Worm (Caenorhabditis elegans) whole organism, mixed stage, embryonic: ENCODE data around the gene R10E9.3.

ENCODE experiments used
- M03D4.4 ChIP-seq: sonication (generic microtip); optimal IDR thresholded peaks from 2 replicates; lab custom pipeline; 2017; ENCODE audit warnings: mild to moderate bottlenecking, missing genetic modification characterization, missing compliant biosample characterization
- bed-3 ChIP-seq: fragments of 200-800 bp; sonication (Bioruptor generic); optimal IDR thresholded peaks from 3 replicates; lab custom pipeline; 2018; ENCODE audit warnings: mild to moderate bottlenecking, missing genetic modification characterization, moderate library complexity, missing compliant biosample characterization
- ceh-43 ChIP-seq: fragments of 200-800 bp; sonication (Bioruptor generic); optimal IDR thresholded peaks from 2 replicates; lab custom pipeline; 2018; ENCODE audit warnings: mild to moderate bottlenecking, missing genetic modification characterization, moderate library complexity, missing compliant biosample characterization
- ces-1 ChIP-seq: fragments of 150-350 bp; optimal IDR thresholded peaks from 2 replicates; lab custom pipeline; 2014; ENCODE audit warnings: missing biosample characterization, missing genetic modification reagents, missing genetic modification characterization
- cnd-1 ChIP-seq: fragments of 200-800 bp; sonication (Bioruptor generic); optimal IDR thresholded peaks from 2 replicates; lab custom pipeline; 2018; ENCODE audit warnings: mild to moderate bottlenecking, missing genetic modification characterization, missing compliant biosample characterization
- drap-1 ChIP-seq: fragments of 200-800 bp; sonication (Bioruptor generic); optimal IDR thresholded peaks from 3 replicates; lab custom pipeline; 2018; ENCODE audit warnings: mild to moderate bottlenecking, missing genetic modification characterization, missing compliant biosample characterization
- elt-1 ChIP-seq: sonication (generic microtip); optimal IDR thresholded peaks from 2 replicates; lab custom pipeline; 2017; ENCODE audit warnings: missing genetic modification characterization, mild to moderate bottlenecking, missing compliant biosample characterization, antibody characterized with exemption, moderate library complexity, borderline replicate concordance; ENCODE audit not compliant: insufficient read depth
- elt-3 ChIP-seq: fragments of 150-350 bp; optimal IDR thresholded peaks from 2 replicates; lab custom pipeline; 2014; ENCODE audit warnings: missing biosample characterization, missing genetic modification characterization
- flh-1 ChIP-seq: fragments of 200-800 bp; sonication (Bioruptor generic); optimal IDR thresholded peaks from 2 replicates; lab custom pipeline; 2018; ENCODE audit warnings: mild to moderate bottlenecking, missing genetic modification characterization, moderate library complexity, missing compliant biosample characterization
- ham-2 ChIP-seq: fragments of 200-800 bp; sonication (Bioruptor generic); optimal IDR thresholded peaks from 2 replicates; lab custom pipeline; 2018; ENCODE audit warnings: mild to moderate bottlenecking, missing genetic modification characterization, missing compliant biosample characterization
- hlh-1 ChIP-seq: fragments of 150-350 bp; optimal IDR thresholded peaks from 2 replicates; lab custom pipeline; 2014; ENCODE audit warnings: missing biosample characterization, missing genetic modification reagents, missing genetic modification characterization
- lin-13 ChIP-seq: fragments of 150-350 bp; optimal IDR thresholded peaks from 2 replicates; lab custom pipeline; 2014; ENCODE audit warnings: missing biosample characterization, missing genetic modification characterization
- lin-32 ChIP-seq: fragments of 200-800 bp; sonication (Bioruptor generic); optimal IDR thresholded peaks from 2 replicates; lab custom pipeline; 2018; ENCODE audit warnings: mild to moderate bottlenecking, missing genetic modification characterization, missing compliant biosample characterization
- lsy-2 ChIP-seq: fragments of 150-350 bp; optimal IDR thresholded peaks from 2 replicates; lab custom pipeline; 2014; ENCODE audit warnings: missing biosample characterization, missing genetic modification characterization
- mab-5 ChIP-seq: fragments of 150-350 bp; optimal IDR thresholded peaks from 2 replicates; lab custom pipeline; 2014; ENCODE audit warnings: missing biosample characterization, missing genetic modification characterization
- mep-1 ChIP-seq: fragments of 150-350 bp; optimal IDR thresholded peaks from 2 replicates; lab custom pipeline; 2017; ENCODE audit warnings: missing biosample characterization, missing genetic modification reagents, missing genetic modification characterization, inconsistent platforms
- mls-2 ChIP-seq: sonication (generic microtip); optimal IDR thresholded peaks from 2 replicates; lab custom pipeline; 2016; ENCODE audit warnings: mild to moderate bottlenecking, missing genetic modification characterization, moderate library complexity, missing compliant biosample characterization
- nhr-12 ChIP-seq: fragments of 150-350 bp; optimal IDR thresholded peaks from 2 replicates; lab custom pipeline; 2014; ENCODE audit warnings: missing biosample characterization, missing genetic modification characterization
- nhr-2 ChIP-seq: fragments of 150-350 bp; optimal IDR thresholded peaks from 2 replicates; lab custom pipeline; 2014; ENCODE audit warnings: missing biosample characterization, missing genetic modification characterization
- nhr-237 ChIP-seq: fragments of 150-350 bp; optimal IDR thresholded peaks from 2 replicates; lab custom pipeline; 2014; ENCODE audit warnings: missing biosample characterization, missing genetic modification characterization
- nhr-28 ChIP-seq: fragments of 150-350 bp; optimal IDR thresholded peaks from 2 replicates; lab custom pipeline; 2014; ENCODE audit warnings: missing biosample characterization, missing genetic modification characterization
- nhr-76 ChIP-seq: sonication (generic microtip); optimal IDR thresholded peaks from 2 replicates; lab custom pipeline; 2017; ENCODE audit warnings: missing biosample characterization, missing genetic modification characterization
- pha-4 ChIP-seq: fragments of 150-350 bp; optimal IDR thresholded peaks from 2 replicates; lab custom pipeline; 2018; ENCODE audit warnings: missing biosample characterization, missing genetic modification reagents, missing genetic modification characterization
- sem-2 ChIP-seq: fragments of 200-800 bp; sonication (Bioruptor generic); optimal IDR thresholded peaks from 2 replicates; lab custom pipeline; 2018; ENCODE audit warnings: mild to moderate bottlenecking, missing genetic modification characterization, missing compliant biosample characterization
- snpc-4 ChIP-seq: fragments of 150-350 bp; optimal IDR thresholded peaks from 2 replicates; lab custom pipeline; 2014; ENCODE audit warnings: missing biosample characterization, missing genetic modification characterization
- sptf-1 ChIP-seq: sonication (generic microtip); optimal IDR thresholded peaks from 2 replicates; lab custom pipeline; 2017; ENCODE audit warnings: mild to moderate bottlenecking, missing genetic modification characterization, moderate library complexity, missing compliant biosample characterization
- tbx-8 ChIP-seq: fragments of 200-800 bp; sonication (Bioruptor generic); optimal IDR thresholded peaks from 2 replicates; lab custom pipeline; 2018; ENCODE audit warnings: mild to moderate bottlenecking, missing genetic modification characterization, moderate library complexity, missing compliant biosample characterization
- unc-39 ChIP-seq: fragments of 150-350 bp; optimal IDR thresholded peaks from 2 replicates; lab custom pipeline; 2014; ENCODE audit warnings: missing biosample characterization, missing genetic modification characterization
- unc-62 ChIP-seq: fragments of 150-350 bp; optimal IDR thresholded peaks from 2 replicates; lab custom pipeline; 2014; ENCODE audit warnings: missing biosample characterization, missing genetic modification reagents, missing genetic modification characterization
- zip-8 ChIP-seq: fragments of 150-350 bp; optimal IDR thresholded peaks from 2 replicates; lab custom pipeline; 2014; ENCODE audit warnings: missing biosample characterization, missing genetic modification characterization
- ztf-11 ChIP-seq: fragments of 150-350 bp; optimal IDR thresholded peaks from 2 replicates; lab custom pipeline; 2014; ENCODE audit warnings: missing biosample characterization, missing genetic modification characterization

The R10E9.3 gene

ce11 chrIII:3959206-3959605 is 815 bp upstream of the R10E9.3 start:
- no peak for TF ChIP-seq cnd-1
- TF ChIP-seq mep-1 (tag; lab: Kevin White, UChicago), result no peak
- no peak for TF ChIP-seq nhr-28
- no peak for TF ChIP-seq tbx-8 (GFP tag; lab: Kevin White, UChicago)
- TF ChIP-seq nhr-237 (tag; lab: Kevin White, UChicago), result no peak
- no peak for TF ChIP-seq lin-32
- no peak for TF ChIP-seq unc-39 (tag; lab: Kevin White, UChicago)
- no peak for TF ChIP-seq zip-8 (tag; lab: Kevin White, UChicago)
- TF ChIP-seq nhr-76 (tag; lab: Kevin White, UChicago), result no peak
- TF ChIP-seq lin-13 (tag; lab: Kevin White, UChicago), result no peak
- TF ChIP-seq bed-3 (GFP tag; lab: Kevin White, UChicago), result no peak
- TF ChIP-seq pha-4 (tag; lab: Kevin White, UChicago), result no peak
- TF ChIP-seq sem-2 (GFP tag; lab: Kevin White, UChicago), result no peak

- TF ChIP-seq mls-2, result no peak
- no peak for TF ChIP-seq pha-4 (tag; lab: Kevin White, UChicago)
- no peak for TF ChIP-seq hlh-1
- no peak for TF ChIP-seq sptf-1 (tag; lab: Kevin White, UChicago)
- no peak for TF ChIP-seq lin-32
- TF ChIP-seq flh-1 (GFP tag; lab: Kevin White, UChicago), result no peak
- TF ChIP-seq lin-13 (tag; lab: Kevin White, UChicago), result no peak
- TF ChIP-seq nhr-2, result no peak
- no peak for TF ChIP-seq elt-3 (tag; lab: Kevin White, UChicago)
- no peak for TF ChIP-seq ztf-11 (tag; lab: Kevin White, UChicago)
These were observed 4.2 kb downstream of the R10E9.3 start, which contains the start of gene R10E9.2 for ce11 chrIII:3964237-3964636. Gene R10E9.2 (minus strand): TSS chrIII:3964337.

- TF ChIP-seq ces-1 (GFP tag; lab: Kevin White, UChicago) (no peak), lin-13 (tag; lab: Kevin White, UChicago) (no peak), lin-32 (no peak), nhr-28 (no peak), snpc-4 (tag; lab: Kevin White, UChicago) (no peak), ceh-43 (GFP tag; lab: Kevin White, UChicago) (no peak), zip-8 (tag; lab: Kevin White, UChicago) (no peak), nhr-12 (tag; lab: Kevin White, UChicago) (no peak), hlh-1 (no peak), elt-3 (tag; lab: Kevin White, UChicago) (no peak), nhr-2 (no peak), elt-1 (tag; lab: Kevin White, UChicago) (no peak), M03D4.4 (tag; lab: Kevin White, UChicago) (no peak)
- TF ChIP-seq, all 35 proteins: peak for 0
These were observed 6.1 kb downstream of the R10E9.3 start for ce11 chrIII:3966143-3966542.

ce11 chrIII:3969133-3969532 is 9.1 kb downstream of the R10E9.3 start:
- TF ChIP-seq drap-1 (GFP tag; lab: Kevin White, UChicago) (no peak), lsy-2 (tag; lab: Kevin White, UChicago) (no peak), bed-3 (GFP tag; lab: Kevin White, UChicago) (no peak), mab-5 (tag; lab: Kevin White, UChicago) (no peak), M03D4.4 (tag; lab: Kevin White, UChicago) (no peak), elt-1 (tag; lab: Kevin White, UChicago) (no peak), cnd-1 (no peak), mep-1 (tag; lab: Kevin White, UChicago) (no peak), flh-1 (GFP tag; lab: Kevin White, UChicago) (no peak), nhr-2 (no peak), ham-2 (GFP tag; lab: Kevin White, UChicago) (no peak), pha-4 (tag; lab: Kevin White, UChicago) (no peak), sem-2 (GFP tag; lab: Kevin White, UChicago) (no peak), nhr-76 (tag; lab: Kevin White, UChicago) (no peak), mls-2 (no peak), unc-62 (no peak), zip-8 (tag; lab: Kevin White, UChicago) (no peak), hlh-1 (no peak)

ce11 chrIII:3970395-3970794 is 10.4 kb downstream of the R10E9.3 start:
- TF ChIP-seq ces-1 (GFP tag; lab: Kevin White, UChicago), result peak; percentile 97
- no peak for TF ChIP-seq lsy-2 (tag; lab: Kevin White, UChicago)
